Fruit fly (Drosophila melanogaster) whole organism: ENCODE data around the gene TwdlO.

Experiments used
- Dll ChIP-seq: fragments of >200 bp; optimal IDR thresholded peaks from 2 replicates; lab custom pipeline; 2017
- EcR ChIP-seq, 2 experiments: fragments of >200 bp; optimal IDR thresholded peaks; 2 replicates each; lab custom pipeline; 2017; ENCODE audit warnings: missing biosample characterization in 2 of 2, missing genetic modification characterization in 2 of 2, missing genetic modification reagents in 2 of 2
- pan ChIP-seq: fragments of >200 bp; optimal IDR thresholded peaks from 2 replicates; lab custom pipeline; 2017
- psq ChIP-seq: fragments of >200 bp; optimal IDR thresholded peaks from 2 replicates; lab custom pipeline; 2017
- usp ChIP-seq: fragments of >200 bp; optimal IDR thresholded peaks from 2 replicates; lab custom pipeline; 2017; ENCODE audit warnings: missing biosample characterization, missing genetic modification characterization, mixed read lengths

dm6 chr3R:26633010-26633409 is 6.5 kb upstream of the TwdlO start:
- no peak for TF ChIP-seq usp (GFP tag; lab: Kevin White, UChicago)
- no peak for TF ChIP-seq Dll (lab: Kevin White, UChicago)
- no peak for TF ChIP-seq pan (lab: Kevin White, UChicago)
- TF ChIP-seq EcR (GFP tag; optimal IDR thresholded peaks at IDR 0.05; lab: Kevin White, UChicago): no peak
- no peak for TF ChIP-seq psq (lab: Kevin White, UChicago)
